4 fruit fly cellular contexts compared by ENCODE assay signal in genomic region chr3R:27171153-27171552, dm6.
A peak's percentile ranks its signal among the peaks of the same experiment; 100 is the strongest.
TF ChIP-seq lines count a peak whose summit lies in the region.

No protein-coding gene starts in this region.

- no peak for TF ChIP-seq CTCF in whole organism, embryonic (GFP tag; optimal IDR thresholded peaks at IDR 0.05; lab: Kevin White, UChicago)

TF ChIP-seq in whole organism, embryonic, 481 proteins besides CTCF, POLR2A, EP300 and RAD21:
- TF ChIP-seq en (GFP tag; optimal IDR thresholded peaks at IDR 0.05; lab: Kevin White, UChicago) (no peak), BEAF-32 (GFP tag; optimal IDR thresholded peaks at IDR 0.05; lab: Kevin White, UChicago) (no peak), corto (GFP tag; optimal IDR thresholded peaks at IDR 0.05; lab: Kevin White, UChicago) (peak; percentile 63), CG2889 (GFP tag; IDR thresholded peaks at IDR 0.05; lab: Robert Waterston, UW) (no peak), D (optimal IDR thresholded peaks at IDR 0.05; lab: Kevin White, UChicago) (no peak), D (GFP tag; optimal IDR thresholded peaks at IDR 0.05; lab: Kevin White, UChicago) (no peak), Dp (GFP tag; optimal IDR thresholded peaks at IDR 0.05; lab: Kevin White, UChicago) (no peak), lbe (GFP tag; optimal IDR thresholded peaks at IDR 0.05; lab: Kevin White, UChicago) (peak; percentile 1), peb (GFP tag; IDR thresholded peaks at IDR 0.05; lab: Robert Waterston, UW) (no peak)

TF ChIP-seq in whole organism, prepupa, 60 proteins besides CTCF, POLR2A, EP300 and RAD21 (continues in another document):
- TF ChIP-seq CG6276 (GFP tag; optimal IDR thresholded peaks at IDR 0.05; lab: Kevin White, UChicago) (no peak), Met (GFP tag; optimal IDR thresholded peaks at IDR 0.05; lab: Kevin White, UChicago) (peak; percentile 75), Gug (GFP tag; IDR thresholded peaks at IDR 0.05; lab: Robert Waterston, UW) (no peak), eg (GFP tag; IDR thresholded peaks at IDR 0.05; lab: Robert Waterston, UW) (no peak), CG6808 (GFP tag; optimal IDR thresholded peaks at IDR 0.05; lab: Kevin White, UChicago) (peak; percentile 45), CG32006 (GFP tag; optimal IDR thresholded peaks at IDR 0.05; lab: Kevin White, UChicago) (no peak), Sox15 (GFP tag; optimal IDR thresholded peaks at IDR 0.05; lab: Kevin White, UChicago) (peak; percentile 10), dsx (GFP tag; optimal IDR thresholded peaks at IDR 0.05; lab: Kevin White, UChicago; ENCODE audit: poor library complexity, severe bottlenecking) (peak; percentile 20), svp (GFP tag; lab: Kevin White, UChicago) (peak; percentile 89), vri (GFP tag; optimal IDR thresholded peaks at IDR 0.05; lab: Kevin White, UChicago) (peak; percentile 67), Ets21C (GFP tag; optimal IDR thresholded peaks at IDR 0.05; lab: Kevin White, UChicago) (peak; percentile 24), CG8119 (GFP tag; IDR thresholded peaks at IDR 0.05; lab: Robert Waterston, UW) (no peak), Eip78C (GFP tag; lab: Kevin White, UChicago) (peak; percentile 90), Smox (GFP tag; optimal IDR thresholded peaks at IDR 0.05; lab: Kevin White, UChicago) (peak; percentile 72), lz (GFP tag; optimal IDR thresholded peaks at IDR 0.05; lab: Kevin White, UChicago) (peak; percentile 72), cyc (GFP tag; optimal IDR thresholded peaks at IDR 0.05; lab: Kevin White, UChicago) (peak; percentile 71), CG16779 (tag; optimal IDR thresholded peaks at IDR 0.05; lab: Kevin White, UChicago) (no peak), CG9139 (GFP tag; optimal IDR thresholded peaks at IDR 0.05; lab: Kevin White, UChicago) (no peak), Lpt (GFP tag; optimal IDR thresholded peaks at IDR 0.05; lab: Kevin White, UChicago) (no peak), Hr39 (GFP tag; optimal IDR thresholded peaks at IDR 0.05; lab: Kevin White, UChicago) (peak; percentile 63), CG6854 (GFP tag; optimal IDR thresholded peaks at IDR 0.05; lab: Kevin White, UChicago) (peak; percentile 72), Blimp-1 (GFP tag; optimal IDR thresholded peaks at IDR 0.05; lab: Kevin White, UChicago) (peak; percentile 31), CG31627 (GFP tag; optimal IDR thresholded peaks at IDR 0.05; lab: Kevin White, UChicago) (peak; percentile 64), CG7368 (GFP tag; optimal IDR thresholded peaks at IDR 0.05; lab: Kevin White, UChicago) (peak; percentile 15), Hr4 (GFP tag; optimal IDR thresholded peaks at IDR 0.05; lab: Kevin White, UChicago) (no peak), net (GFP tag; optimal IDR thresholded peaks at IDR 0.05; lab: Kevin White, UChicago) (no peak), CG3032 (tag; optimal IDR thresholded peaks at IDR 0.05; lab: Kevin White, UChicago) (peak; percentile 38), CG10631 (GFP tag; optimal IDR thresholded peaks at IDR 0.05; lab: Kevin White, UChicago) (peak; percentile 20), CG6792 (GFP tag; optimal IDR thresholded peaks at IDR 0.05; lab: Kevin White, UChicago) (peak; percentile 35)

TF ChIP-seq in whole organism, pupa, 21 proteins besides CTCF, POLR2A, EP300 and RAD21:
- TF ChIP-seq EcR (GFP tag; optimal IDR thresholded peaks at IDR 0.05; lab: Kevin White, UChicago) (no peak), Pif1B (GFP tag; optimal IDR thresholded peaks at IDR 0.05; lab: Kevin White, UChicago) (no peak), CG34367 (tag; optimal IDR thresholded peaks at IDR 0.05; lab: Kevin White, UChicago) (no peak), Pif1A (GFP tag; optimal IDR thresholded peaks at IDR 0.05; lab: Kevin White, UChicago) (peak; percentile 24), CG8301 (tag; optimal IDR thresholded peaks at IDR 0.05; lab: Kevin White, UChicago) (peak; percentile 5), Ets98B (GFP tag; IDR thresholded peaks at IDR 0.05; lab: Robert Waterston, UW) (no peak), Snoo (tag; optimal IDR thresholded peaks at IDR 0.05; lab: Kevin White, UChicago) (peak; percentile 19), CG15710 (tag; optimal IDR thresholded peaks at IDR 0.05; lab: Kevin White, UChicago) (peak; percentile 34), CG8159 (tag; optimal IDR thresholded peaks at IDR 0.05; lab: Kevin White, UChicago) (peak; percentile 59), CG32121 (GFP tag; IDR thresholded peaks at IDR 0.05; lab: Robert Waterston, UW) (no peak), CG9948 (tag; optimal IDR thresholded peaks at IDR 0.05; lab: Kevin White, UChicago) (peak; percentile 18), gl (tag; optimal IDR thresholded peaks at IDR 0.05; lab: Kevin White, UChicago) (peak; percentile 31), CG17806 (tag; optimal IDR thresholded peaks at IDR 0.05; lab: Kevin White, UChicago) (peak; percentile 59), CG14655 (GFP tag; optimal IDR thresholded peaks at IDR 0.05; lab: Kevin White, UChicago) (peak; percentile 40)

TF ChIP-seq in whole organism, wandering third instar larva, 38 proteins besides CTCF, POLR2A, EP300 and RAD21:
- TF ChIP-seq Myc (optimal IDR thresholded peaks at IDR 0.05; lab: Kevin White, UChicago), result no peak
- TF ChIP-seq pan (optimal IDR thresholded peaks at IDR 0.05; lab: Kevin White, UChicago), result no peak
- TF ChIP-seq Dfd (GFP tag; optimal IDR thresholded peaks at IDR 0.05; lab: Kevin White, UChicago), result no peak
- TF ChIP-seq h (GFP tag; optimal IDR thresholded peaks at IDR 0.05; lab: Kevin White, UChicago), result peak; percentile 66
- TF ChIP-seq Hr78 (GFP tag; optimal IDR thresholded peaks at IDR 0.05; lab: Kevin White, UChicago), result no peak
- TF ChIP-seq CG9705 (GFP tag; optimal IDR thresholded peaks at IDR 0.05; lab: Kevin White, UChicago), result peak; percentile 38
- TF ChIP-seq HLH106 (tag; optimal IDR thresholded peaks at IDR 0.05; lab: Kevin White, UChicago), result peak; percentile 72
- no peak for TF ChIP-seq Hr83 (GFP tag; optimal IDR thresholded peaks at IDR 0.05; lab: Kevin White, UChicago; ENCODE audit: poor library complexity, severe bottlenecking)
- peak; percentile 72 for TF ChIP-seq Sp1 (GFP tag; optimal IDR thresholded peaks at IDR 0.05; lab: Kevin White, UChicago)
- TF ChIP-seq brk (GFP tag; optimal IDR thresholded peaks at IDR 0.05; lab: Kevin White, UChicago), result peak; percentile 46
- TF ChIP-seq lola (GFP tag; optimal IDR thresholded peaks at IDR 0.05; lab: Kevin White, UChicago), result no peak
- TF ChIP-seq br (GFP tag; optimal IDR thresholded peaks at IDR 0.05; lab: Kevin White, UChicago), result peak; percentile 75
- TF ChIP-seq rgr (GFP tag; optimal IDR thresholded peaks at IDR 0.05; lab: Kevin White, UChicago), result peak; percentile 69
- TF ChIP-seq OdsH (GFP tag; optimal IDR thresholded peaks at IDR 0.05; lab: Kevin White, UChicago), result peak; percentile 75
- TF ChIP-seq N (GFP tag; optimal IDR thresholded peaks at IDR 0.05; lab: Kevin White, UChicago), result no peak
- TF ChIP-seq foxo (GFP tag; optimal IDR thresholded peaks at IDR 0.05; lab: Kevin White, UChicago), result peak in 1 of 2 experiments; percentile 80
- TF ChIP-seq dmrt93B (GFP tag; optimal IDR thresholded peaks at IDR 0.05; lab: Kevin White, UChicago), result peak; percentile 64
- no peak for TF ChIP-seq GATAd (GFP tag; optimal IDR thresholded peaks at IDR 0.05; lab: Kevin White, UChicago)
- no peak for TF ChIP-seq tai (GFP tag; optimal IDR thresholded peaks at IDR 0.05; lab: Kevin White, UChicago)
- peak; percentile 57 for TF ChIP-seq CG32264 (GFP tag; optimal IDR thresholded peaks at IDR 0.05; lab: Kevin White, UChicago)
- TF ChIP-seq Rel (GFP tag; optimal IDR thresholded peaks at IDR 0.05; lab: Kevin White, UChicago), result no peak
- TF ChIP-seq Rel (tag; optimal IDR thresholded peaks at IDR 0.05; lab: Kevin White, UChicago), result no peak
- no peak for TF ChIP-seq Dif (GFP tag; optimal IDR thresholded peaks at IDR 0.05; lab: Kevin White, UChicago; ENCODE audit: partially characterized antibody)
- peak; percentile 72 for TF ChIP-seq woc (GFP tag; optimal IDR thresholded peaks at IDR 0.05; lab: Kevin White, UChicago)
- peak; percentile 50 for TF ChIP-seq Hnf4 (GFP tag; optimal IDR thresholded peaks at IDR 0.05; lab: Kevin White, UChicago)
- TF ChIP-seq Jra (GFP tag; optimal IDR thresholded peaks at IDR 0.05; lab: Kevin White, UChicago), result peak; percentile 56
- no peak for TF ChIP-seq dl (GFP tag; optimal IDR thresholded peaks at IDR 0.05; lab: Kevin White, UChicago; ENCODE audit: insufficient read depth in 1 of 2, partially characterized antibody in 2 of 2)
- TF ChIP-seq usp (GFP tag; optimal IDR thresholded peaks at IDR 0.05; lab: Kevin White, UChicago), result no peak
- peak; percentile 75 for TF ChIP-seq ey (GFP tag; optimal IDR thresholded peaks at IDR 0.05; lab: Kevin White, UChicago)
- TF ChIP-seq sage (GFP tag; optimal IDR thresholded peaks at IDR 0.05; lab: Kevin White, UChicago), result peak; percentile 68
- TF ChIP-seq fru (GFP tag; optimal IDR thresholded peaks at IDR 0.05; lab: Kevin White, UChicago), result peak; percentile 79
- TF ChIP-seq Vsx2 (GFP tag; optimal IDR thresholded peaks at IDR 0.05; lab: Kevin White, UChicago; ENCODE audit: partially characterized antibody), result no peak
- peak; percentile 59 for TF ChIP-seq psq (GFP tag; optimal IDR thresholded peaks at IDR 0.05; lab: Kevin White, UChicago)
- TF ChIP-seq CrebA (GFP tag; optimal IDR thresholded peaks at IDR 0.05; lab: Kevin White, UChicago; ENCODE audit: borderline replicate concordance), result peak; percentile 45
- TF ChIP-seq Abd-B (GFP tag; optimal IDR thresholded peaks at IDR 0.05; lab: Kevin White, UChicago), result no peak
- TF ChIP-seq sv (GFP tag; optimal IDR thresholded peaks at IDR 0.05; lab: Kevin White, UChicago), result no peak
- TF ChIP-seq dsf (GFP tag; optimal IDR thresholded peaks at IDR 0.05; lab: Kevin White, UChicago; ENCODE audit: borderline replicate concordance), result no peak
- TF ChIP-seq jim (GFP tag; optimal IDR thresholded peaks at IDR 0.05; lab: Kevin White, UChicago), result no peak
- no peak for TF ChIP-seq Mio (GFP tag; optimal IDR thresholded peaks at IDR 0.05; lab: Kevin White, UChicago)

Comparison
In these comparisons a context has a peak if more than half of its experiments do, and no peak if none do; other contexts are left out.
1. Of the 7 proteins assayed by ChIP-seq in both whole organism, embryonic and whole organism, prepupa: peak only in whole organism, embryonic: none; only in whole organism, prepupa: Blimp-1, CG6854, Hr39 and Sox102F; in both: none; in neither: 3.